Fruit fly (Drosophila melanogaster) whole organism, pupa: ENCODE measurements around the gene Argk1.

Experiments used
- CG10348 ChIP-seq: fragments of 200-800 bp; sonication (Bioruptor generic); IDR thresholded peaks from 2 replicates; pipeline ENCODE4 v1.3.6; 2022; ENCODE audit warnings: missing biosample characterization, missing genetic modification characterization
- CG12605 ChIP-seq: fragments of 200-800 bp; sonication (Bioruptor generic); IDR thresholded peaks from 2 replicates; pipeline ENCODE4 v1.3.6; 2022; ENCODE audit warnings: missing biosample characterization, missing genetic modification characterization
- CG13204 ChIP-seq: fragments of 200-800 bp; sonication (Bioruptor generic); optimal IDR thresholded peaks from 2 replicates; lab custom pipeline; 2018; ENCODE audit warnings: missing biosample characterization, mild to moderate bottlenecking, missing genetic modification characterization, moderate library complexity
- CG14655 ChIP-seq: fragments of 200-800 bp; sonication (Bioruptor generic); optimal IDR thresholded peaks from 3 replicates; lab custom pipeline; 2017; ENCODE audit warnings: mild to moderate bottlenecking, missing biosample characterization, missing genetic modification reagents, missing genetic modification characterization
- CG15710 ChIP-seq: fragments of 200-800 bp; sonication (Bioruptor generic); optimal IDR thresholded peaks from 2 replicates; lab custom pipeline; 2018; ENCODE audit warnings: missing biosample characterization, mild to moderate bottlenecking, missing genetic modification characterization, moderate library complexity
- CG17806 ChIP-seq: fragments of 200-800 bp; sonication (Bioruptor generic); optimal IDR thresholded peaks from 2 replicates; lab custom pipeline; 2018; ENCODE audit warnings: missing biosample characterization, mild to moderate bottlenecking, missing genetic modification characterization, moderate library complexity
- CG32121 ChIP-seq: fragments of 200-800 bp; sonication (Bioruptor generic); IDR thresholded peaks from 2 replicates; pipeline ENCODE4 v1.3.6; 2022; ENCODE audit warnings: missing biosample characterization, missing genetic modification characterization
- CG4496 ChIP-seq: fragments of 200-800 bp; sonication (Bioruptor generic); IDR thresholded peaks from 3 replicates; pipeline ENCODE4 v1.3.6; 2022; ENCODE audit warnings: missing biosample characterization, missing genetic modification characterization
- CG8301 ChIP-seq: fragments of 200-800 bp; sonication (Bioruptor generic); optimal IDR thresholded peaks from 2 replicates; lab custom pipeline; 2018; ENCODE audit warnings: missing biosample characterization, mild to moderate bottlenecking, missing genetic modification characterization
- EcR ChIP-seq: fragments of 200-800 bp; sonication (Bioruptor generic); optimal IDR thresholded peaks from 3 replicates; lab custom pipeline; 2019; ENCODE audit warnings: missing biosample characterization, missing genetic modification characterization, mild to moderate bottlenecking, moderate library complexity, missing genetic modification reagents
- Ets98B ChIP-seq: fragments of 200-800 bp; sonication (Bioruptor generic); IDR thresholded peaks from 2 replicates; pipeline ENCODE4 v1.3.6; 2022; ENCODE audit warnings: missing biosample characterization, missing genetic modification characterization
- fd96Ca ChIP-seq: fragments of 200-800 bp; sonication (Bioruptor generic); IDR thresholded peaks from 3 replicates; pipeline ENCODE4 v1.3.6; 2022; ENCODE audit warnings: missing biosample characterization, missing genetic modification characterization
- rn ChIP-seq: fragments of 200-800 bp; sonication (Bioruptor generic); IDR thresholded peaks from 2 replicates; pipeline ENCODE4 v1.3.6; 2022; ENCODE audit warnings: missing biosample characterization, missing genetic modification characterization

DNA sequence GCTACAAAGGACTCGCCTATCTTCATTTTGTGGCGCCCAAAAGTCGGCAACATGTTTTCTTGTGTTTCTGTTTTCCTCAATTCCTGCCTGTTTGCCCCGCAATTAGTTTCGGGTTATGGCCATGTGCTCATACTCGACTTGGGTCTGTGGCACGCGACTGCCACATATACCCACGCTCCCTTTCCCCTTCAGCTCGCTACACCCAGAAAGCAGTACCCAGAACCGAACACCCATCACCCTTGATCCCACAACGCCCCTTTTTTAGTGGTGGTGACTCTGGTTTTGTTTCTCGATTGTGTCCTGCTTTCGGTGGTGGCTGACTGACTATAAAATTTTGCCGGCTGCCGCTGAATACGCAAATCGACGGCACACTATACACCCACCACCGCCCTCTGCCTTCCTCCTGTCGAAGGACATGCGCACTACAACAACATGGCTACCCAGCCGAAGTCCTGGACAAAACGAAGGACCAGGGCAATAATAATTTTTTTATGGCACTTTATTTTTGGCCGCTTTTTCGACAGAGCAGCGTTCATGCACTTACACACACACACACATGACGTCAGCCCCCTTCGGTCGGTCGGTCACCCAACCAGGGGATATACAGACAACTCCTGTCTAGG, 15.3 kb downstream of the Argk1 start:
- TF ChIP-seq fd96Ca (GFP tag; lab: Robert Waterston, UW), result no peak
- TF ChIP-seq CG17806 (tag; lab: Kevin White, UChicago), result no peak
- no peak for TF ChIP-seq EcR (GFP tag; lab: Kevin White, UChicago)
- no peak for TF ChIP-seq rn (GFP tag; lab: Robert Waterston, UW)
- TF ChIP-seq CG14655 (GFP tag; lab: Kevin White, UChicago), result no peak
- TF ChIP-seq CG12605 (GFP tag; lab: Robert Waterston, UW), result no peak
- TF ChIP-seq CG8301 (tag; lab: Kevin White, UChicago), result no peak
- no peak for TF ChIP-seq CG4496
- no peak for TF ChIP-seq CG10348
- TF ChIP-seq CG13204 (GFP tag; lab: Kevin White, UChicago), result no peak
- TF ChIP-seq CG15710 (tag; lab: Kevin White, UChicago), result no peak
- TF ChIP-seq Ets98B (GFP tag; lab: Robert Waterston, UW), result no peak
- TF ChIP-seq CG32121 (GFP tag; lab: Robert Waterston, UW), result no peak
